Fruit fly (Drosophila melanogaster): ENCODE data around the gene CG15025.

The CG15025 gene

dm6 chr3R:19467464-19467863 is 23.5 kb downstream of the CG15025 start (continued):
- TF ChIP-seq D19B (GFP tag; optimal IDR thresholded peaks at IDR 0.05) (no peak), CG1024 (GFP tag; IDR thresholded peaks at IDR 0.05) (0 out of 2 replicates have a peak, but pooled peaks have one; percentile 12), prd (optimal IDR thresholded peaks at IDR 0.05) (no peak), prd (GFP tag; IDR thresholded peaks at IDR 0.05) (no peak), Side (GFP tag; optimal IDR thresholded peaks at IDR 0.05) (no peak)

- 0 out of 2 replicates have a peak, but pooled peaks have one; percentile 30 for TF ChIP-seq CG10366 (GFP tag; IDR thresholded peaks at IDR 0.05)
- TF ChIP-seq pan (optimal IDR thresholded peaks at IDR 0.05) = no peak
- peak in 1 of 2 experiments; percentile 51 for TF ChIP-seq pan (GFP tag; optimal IDR thresholded peaks at IDR 0.05 in 1 of 2, IDR thresholded peaks at IDR 0.05 in 1 of 2)
- TF ChIP-seq br (optimal IDR thresholded peaks at IDR 0.05) = no peak
- TF ChIP-seq kah (GFP tag; optimal IDR thresholded peaks at IDR 0.05) = peak; percentile 80
- TF ChIP-seq MESR4 (GFP tag; optimal IDR thresholded peaks at IDR 0.05) = no peak
- TF ChIP-seq CG32532 (GFP tag; IDR thresholded peaks at IDR 0.05) = no peak
- TF ChIP-seq Myb (GFP tag; optimal IDR thresholded peaks at IDR 0.05) = no peak
- TF ChIP-seq Oli (tag; optimal IDR thresholded peaks at IDR 0.05) = peak; percentile 71
- peak; percentile 22 for TF ChIP-seq Lhr (GFP tag; optimal IDR thresholded peaks at IDR 0.05)
- peak; percentile 47 for TF ChIP-seq Hr3 (GFP tag; optimal IDR thresholded peaks at IDR 0.05)
- no peak for TF ChIP-seq CG3847 (GFP tag; IDR thresholded peaks at IDR 0.05)
- 0 out of 3 replicates have a peak, but pooled peaks have one; percentile 52 for TF ChIP-seq CG34422 (GFP tag; IDR thresholded peaks at IDR 0.05)
- TF ChIP-seq CG4707 (GFP tag; optimal IDR thresholded peaks at IDR 0.05) = peak; percentile 4
- peak in 1 of 2 experiments; percentile 46 for TF ChIP-seq Hr51 (GFP tag; optimal IDR thresholded peaks at IDR 0.05)
- TF ChIP-seq crp (GFP tag; optimal IDR thresholded peaks at IDR 0.05) = peak in 1 of 2 experiments; percentile 2
- TF ChIP-seq slbo (GFP tag; IDR thresholded peaks at IDR 0.05) = 0 out of 2 replicates have a peak, but pooled peaks have one; percentile 5
- no peak for TF ChIP-seq BtbVII (GFP tag; optimal IDR thresholded peaks at IDR 0.05)
- peak; percentile 80 for TF ChIP-seq gsb-n (tag; optimal IDR thresholded peaks at IDR 0.05)
- TF ChIP-seq CG34224 (GFP tag; IDR thresholded peaks at IDR 0.05; ENCODE audit: partially characterized antibody) = no peak
- TF ChIP-seq crc (GFP tag; optimal IDR thresholded peaks at IDR 0.05) = no peak
- TF ChIP-seq gro (GFP tag; optimal IDR thresholded peaks at IDR 0.05) = no peak
- TF ChIP-seq Gug (GFP tag; IDR thresholded peaks at IDR 0.05) = no peak; the same call in 3 of the 4 replicates
- TF ChIP-seq CG17829 (tag; optimal IDR thresholded peaks at IDR 0.05) = peak; percentile 89
- TF ChIP-seq CG10654 (GFP tag; optimal IDR thresholded peaks at IDR 0.05) = peak; percentile 17
- no peak for TF ChIP-seq CG15073 (GFP tag; optimal IDR thresholded peaks at IDR 0.05)
- no peak for TF ChIP-seq NK7.1 (GFP tag; optimal IDR thresholded peaks at IDR 0.05)
- no peak for TF ChIP-seq CG12744 (GFP tag; optimal IDR thresholded peaks at IDR 0.05)
- TF ChIP-seq ac (GFP tag; optimal IDR thresholded peaks at IDR 0.05) = no peak
- TF ChIP-seq dmrt99B (tag; optimal IDR thresholded peaks at IDR 0.05) = peak; percentile 70
- no peak for TF ChIP-seq Nf-YA (GFP tag; IDR thresholded peaks at IDR 0.05)
- TF ChIP-seq tgo (GFP tag; IDR thresholded peaks at IDR 0.05) = peak; percentile 45; the same call in 1 of the 3 replicates
- TF ChIP-seq CG18011 (GFP tag; optimal IDR thresholded peaks at IDR 0.05) = no peak
- TF ChIP-seq D19B (GFP tag; optimal IDR thresholded peaks at IDR 0.05) = no peak
- TF ChIP-seq cwo (GFP tag; optimal IDR thresholded peaks at IDR 0.05) = peak; percentile 34
- TF ChIP-seq psq (GFP tag; optimal IDR thresholded peaks at IDR 0.05) = peak; percentile 4
- TF ChIP-seq Six4 (GFP tag; optimal IDR thresholded peaks at IDR 0.05) = peak; percentile 49
- no peak for TF ChIP-seq Sin3A (optimal IDR thresholded peaks at IDR 0.05)
- peak; percentile 91 for TF ChIP-seq CG10979 (tag; optimal IDR thresholded peaks at IDR 0.05)
- TF ChIP-seq CG13894 (tag; optimal IDR thresholded peaks at IDR 0.05) = no peak
- TF ChIP-seq Xbp1 (GFP tag; optimal IDR thresholded peaks at IDR 0.05) = peak; percentile 51
- TF ChIP-seq oc (tag; optimal IDR thresholded peaks at IDR 0.05) = peak; percentile 49
- no peak for TF ChIP-seq wor (GFP tag; IDR thresholded peaks at IDR 0.05)
- TF ChIP-seq ro (GFP tag; IDR thresholded peaks at IDR 0.05) = no peak
- TF ChIP-seq danr (GFP tag; IDR thresholded peaks at IDR 0.05) = peak; percentile 16; the same call in 1 of the 2 replicates
- TF ChIP-seq ranshi (GFP tag; IDR thresholded peaks at IDR 0.05) = peak; percentile 37; the same call in 1 of the 2 replicates
These were observed 25.6 kb downstream of the CG15025 start for dm6 chr3R:19465286-19465685.

All from whole organism, embryonic.